Worm (Caenorhabditis elegans): ENCODE measurements around the gene cnc-8.

Gene cnc-8

DNA sequence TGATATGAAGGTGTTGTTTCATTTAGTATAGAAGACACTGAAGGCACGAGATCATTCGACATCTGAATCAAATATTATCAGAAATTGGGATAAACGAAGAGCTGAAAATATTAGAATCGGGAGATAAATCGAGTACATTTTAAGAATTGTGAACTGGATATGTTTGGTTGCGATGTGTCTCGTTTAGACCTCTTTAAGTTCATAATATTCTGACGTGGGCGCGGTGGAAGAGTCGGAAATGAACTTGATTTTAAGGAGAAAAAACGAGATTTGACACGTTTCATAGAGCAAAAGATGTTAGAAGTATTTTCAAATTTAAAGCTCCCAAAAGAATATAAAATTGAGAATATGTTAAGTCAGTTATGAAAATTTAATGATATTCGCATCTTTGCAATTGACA, 20.8 kb upstream of the cnc-8 start, which contains the start of gene npr-6:
npr-6 (minus strand) TSS at position 101 of the 400 bp plus-strand sequence.
- TF ChIP-seq ces-1 (GFP tag; optimal IDR thresholded peaks at IDR 0.05) = no peak
- TF ChIP-seq sem-2 (GFP tag; optimal IDR thresholded peaks at IDR 0.05) = no peak
- TF ChIP-seq lin-13 (tag; optimal IDR thresholded peaks at IDR 0.05) = no peak
- no peak for TF ChIP-seq sptf-1 (tag; optimal IDR thresholded peaks at IDR 0.05)
- no peak for TF ChIP-seq flh-1 (GFP tag; optimal IDR thresholded peaks at IDR 0.05)
- no peak for TF ChIP-seq M03D4.4 (tag; optimal IDR thresholded peaks at IDR 0.05)

DNA sequence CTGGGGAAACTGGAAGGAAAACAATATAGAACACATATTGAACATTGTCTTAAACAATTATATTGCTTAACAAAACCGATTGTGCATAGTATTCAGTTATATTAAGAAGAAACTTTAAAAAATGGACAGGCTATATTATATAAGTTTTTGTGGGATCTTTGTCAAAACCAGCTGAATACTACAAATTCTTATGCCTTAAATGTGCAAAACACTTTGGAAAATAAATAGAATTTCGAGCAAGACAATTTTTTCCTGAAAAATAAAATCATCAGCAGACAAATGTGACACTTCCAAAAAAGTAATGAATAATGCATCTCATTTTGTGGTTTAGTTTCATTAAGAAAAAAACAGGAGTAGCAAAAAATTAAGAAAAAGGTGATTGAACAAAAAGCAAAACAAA, 9.0 kb upstream of the cnc-8 start:
- TF ChIP-seq elt-3 (tag; optimal IDR thresholded peaks at IDR 0.05) (no peak), tbx-8 (GFP tag; optimal IDR thresholded peaks at IDR 0.05) (no peak)

DNA sequence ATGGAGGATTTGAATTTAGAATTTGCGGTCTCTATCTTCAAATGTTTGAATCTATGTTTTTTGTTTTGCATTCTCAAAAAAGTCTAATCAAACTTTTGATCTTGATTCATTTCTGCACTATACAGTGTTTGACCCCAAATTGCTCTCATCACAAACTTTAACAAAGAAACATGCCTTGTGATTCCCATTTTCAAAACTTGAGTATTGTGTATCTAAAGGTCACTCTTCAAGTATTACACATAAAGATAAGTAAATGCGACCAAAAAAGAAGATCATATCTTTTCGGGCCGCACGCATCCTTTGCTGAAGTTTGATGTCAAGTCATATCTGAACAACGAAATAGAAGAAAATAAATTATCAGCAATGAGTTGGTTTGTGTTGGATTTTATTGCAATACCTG, 4.5 kb upstream of the cnc-8 start:
- TF ChIP-seq unc-120 (tag; optimal IDR thresholded peaks at IDR 0.05; ENCODE audit: poor library complexity, severe bottlenecking) (no peak), ceh-43 (GFP tag; optimal IDR thresholded peaks at IDR 0.05) (no peak)

DNA sequence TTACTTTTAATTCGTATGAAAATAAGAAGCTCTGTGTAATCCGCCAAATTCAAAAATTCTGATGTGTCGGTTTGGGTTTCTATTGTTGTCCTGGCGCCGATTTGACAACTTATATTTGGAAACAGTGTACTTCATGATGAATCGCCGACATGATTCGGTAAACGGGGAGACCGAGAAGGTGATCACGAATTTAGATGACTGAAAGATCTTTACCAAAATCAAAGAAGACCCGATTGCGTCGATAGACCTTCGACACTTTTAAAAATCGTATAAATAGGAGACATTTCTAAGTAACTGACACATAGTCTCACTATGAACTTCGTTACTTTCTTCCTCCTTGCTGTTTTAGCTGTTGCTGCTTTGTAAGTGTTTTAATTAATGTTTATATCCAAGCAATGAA, 4.0 kb upstream of the cnc-8 start, which contains the start of gene fip-5:
fip-5 (plus strand) TSS at position 312 of the 400 bp plus-strand sequence.
- TF ChIP-seq elt-3 (tag; optimal IDR thresholded peaks at IDR 0.05) = no peak
- no peak for TF ChIP-seq nhr-12 (tag; optimal IDR thresholded peaks at IDR 0.05)
- TF ChIP-seq hlh-1 (tag; optimal IDR thresholded peaks at IDR 0.05) = no peak
- no peak for TF ChIP-seq sem-2 (GFP tag; optimal IDR thresholded peaks at IDR 0.05)
- TF ChIP-seq snpc-4 (tag; optimal IDR thresholded peaks at IDR 0.05) = no peak
- TF ChIP-seq flh-1 (GFP tag; optimal IDR thresholded peaks at IDR 0.05) = no peak

DNA sequence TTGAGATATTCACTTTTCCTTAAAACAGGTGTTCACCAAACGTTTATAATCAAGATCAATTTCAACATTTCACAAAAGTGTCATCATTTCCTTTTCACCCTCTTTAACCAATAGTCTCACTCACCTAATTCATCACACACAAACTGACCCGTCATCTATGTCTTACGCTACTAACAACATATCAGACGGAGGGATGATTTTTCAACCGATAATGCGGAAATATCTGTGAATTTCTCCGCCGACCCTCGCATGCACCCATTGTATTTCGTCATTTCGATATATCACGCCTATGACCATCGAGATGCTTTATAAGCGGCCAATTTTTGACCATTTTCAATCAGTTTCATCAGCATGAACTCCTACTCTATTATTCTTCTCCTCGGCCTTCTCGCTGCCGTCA, 2.2 kb upstream of the cnc-8 start, which contains the start of gene fipr-21:
fipr-21 (plus strand) TSS at position 352 of the 400 bp plus-strand sequence.
- TF ChIP-seq bed-3 (GFP tag; optimal IDR thresholded peaks at IDR 0.05) (no peak), sem-2 (GFP tag; optimal IDR thresholded peaks at IDR 0.05) (no peak), pha-4 (tag; optimal IDR thresholded peaks at IDR 0.05) (no peak), unc-62 (GFP tag; optimal IDR thresholded peaks at IDR 0.05) (peak; percentile 8), lsy-2 (tag; optimal IDR thresholded peaks at IDR 0.05) (no peak), blmp-1 (tag; optimal IDR thresholded peaks at IDR 0.05) (no peak), elt-1 (tag; optimal IDR thresholded peaks at IDR 0.05; ENCODE audit: borderline replicate concordance, insufficient read depth) (peak; percentile 57)

DNA sequence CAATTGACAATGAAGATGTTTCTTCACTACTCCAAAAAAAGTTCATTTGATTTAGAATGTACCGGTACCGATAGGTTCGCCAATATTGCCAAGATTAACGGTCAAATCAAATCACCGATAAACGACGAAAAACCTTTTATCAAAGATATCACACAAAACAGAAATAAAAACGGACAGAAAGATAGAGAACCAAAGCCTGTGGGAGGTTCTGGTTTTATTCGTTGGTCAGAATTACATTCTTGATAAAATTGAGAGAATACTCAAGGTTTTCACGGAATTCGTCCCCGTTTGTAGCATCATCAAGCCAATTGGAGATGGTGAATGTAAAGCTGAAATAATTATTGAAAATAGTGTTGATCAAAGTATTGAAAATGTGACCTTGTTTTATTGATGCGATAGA, 528 bp downstream of the cnc-8 start:
- TF ChIP-seq elt-1 (tag; optimal IDR thresholded peaks at IDR 0.05; ENCODE audit: borderline replicate concordance, insufficient read depth) (no peak), unc-39 (tag; optimal IDR thresholded peaks at IDR 0.05) (no peak), mls-2 (tag; optimal IDR thresholded peaks at IDR 0.05) (no peak)

DNA sequence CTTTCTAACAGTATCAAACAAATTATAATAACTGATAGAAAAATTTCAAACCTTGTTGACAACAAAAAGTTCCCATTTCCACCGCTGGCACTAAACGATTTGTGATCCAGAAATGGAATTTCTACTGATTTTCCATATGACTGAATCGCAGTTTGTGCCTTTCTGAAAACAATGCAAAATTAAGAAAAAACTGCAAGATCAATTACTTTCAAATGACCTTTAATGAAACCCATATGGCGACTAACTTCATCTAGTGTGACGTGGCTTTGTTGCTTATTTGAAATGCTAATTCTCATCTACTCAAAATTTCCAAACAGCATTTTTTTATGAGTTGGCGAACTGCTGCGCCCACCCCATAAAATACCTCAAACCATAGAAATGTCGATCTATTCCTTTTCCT, 1.1 kb downstream of the cnc-8 start, which contains the start of gene F41E7.7:
F41E7.7 (plus strand) TSS at position 301 of the 400 bp plus-strand sequence.
- TF ChIP-seq tbx-8 (GFP tag; optimal IDR thresholded peaks at IDR 0.05) (no peak), pha-4 (tag; optimal IDR thresholded peaks at IDR 0.05) (no peak), bed-3 (GFP tag; optimal IDR thresholded peaks at IDR 0.05) (no peak), nhr-2 (tag; optimal IDR thresholded peaks at IDR 0.05) (no peak), sem-2 (GFP tag; optimal IDR thresholded peaks at IDR 0.05) (no peak), ztf-11 (tag; optimal IDR thresholded peaks at IDR 0.05) (no peak), lsy-2 (tag; optimal IDR thresholded peaks at IDR 0.05) (no peak), elt-3 (tag; optimal IDR thresholded peaks at IDR 0.05) (no peak), ceh-83 (GFP tag; optimal IDR thresholded peaks at IDR 0.05) (no peak), unc-120 (tag; optimal IDR thresholded peaks at IDR 0.05; ENCODE audit: poor library complexity, severe bottlenecking) (no peak), nhr-76 (tag; optimal IDR thresholded peaks at IDR 0.05) (no peak), ces-1 (GFP tag; optimal IDR thresholded peaks at IDR 0.05) (no peak), sptf-1 (tag; optimal IDR thresholded peaks at IDR 0.05) (no peak), unc-62 (GFP tag; optimal IDR thresholded peaks at IDR 0.05) (no peak), hlh-1 (tag; optimal IDR thresholded peaks at IDR 0.05) (no peak), drap-1 (GFP tag; optimal IDR thresholded peaks at IDR 0.05) (no peak), ceh-43 (GFP tag; optimal IDR thresholded peaks at IDR 0.05) (no peak), ham-2 (GFP tag; optimal IDR thresholded peaks at IDR 0.05) (no peak), lin-32 (GFP tag; optimal IDR thresholded peaks at IDR 0.05) (no peak)
